Worm (Caenorhabditis elegans) whole organism, early embryonic: ENCODE measurements around the gene hlh-32.
A peak's percentile ranks its signal among the peaks of the same experiment; 100 is the strongest.

ENCODE experiments used
- B0310.2 ChIP-seq: sonication (generic microtip); optimal IDR thresholded peaks from 2 replicates; lab custom pipeline; 2016; ENCODE audit warnings: mild to moderate bottlenecking, missing genetic modification characterization, missing compliant biosample characterization
- F13C5.2 ChIP-seq: sonication (generic microtip); optimal IDR thresholded peaks from 2 replicates; lab custom pipeline; 2017; ENCODE audit warnings: mild to moderate bottlenecking, missing genetic modification characterization, inconsistent platforms, missing compliant biosample characterization
- aly-1 ChIP-seq: sonication (generic microtip); optimal IDR thresholded peaks from 2 replicates; lab custom pipeline; 2016; ENCODE audit warnings: missing genetic modification characterization, missing compliant biosample characterization
- ama-1 ChIP-seq: fragments of 150-350 bp; optimal IDR thresholded peaks from 2 replicates; lab custom pipeline; 2014
- ceh-13 ChIP-seq: fragments of 200-800 bp; sonication (Bioruptor generic); optimal IDR thresholded peaks from 2 replicates; lab custom pipeline; 2018; ENCODE audit warnings: mild to moderate bottlenecking, missing genetic modification characterization, missing compliant biosample characterization
- ceh-36 ChIP-seq: sonication (generic microtip); optimal IDR thresholded peaks from 2 replicates; lab custom pipeline; 2016; ENCODE audit warnings: missing genetic modification characterization, inconsistent platforms, missing compliant biosample characterization
- ets-7 ChIP-seq: sonication (generic microtip); optimal IDR thresholded peaks from 2 replicates; lab custom pipeline; 2016; ENCODE audit warnings: missing genotype, missing genetic modification characterization, missing compliant biosample characterization
- flt-1 ChIP-seq: fragments of 200-800 bp; sonication (Bioruptor generic); IDR thresholded peaks from 2 replicates; pipeline ENCODE4 v1.3.6; 2022; ENCODE audit warnings: missing genetic modification characterization, missing compliant biosample characterization
- hmbx-1 ChIP-seq: sonication (generic microtip); optimal IDR thresholded peaks from 2 replicates; lab custom pipeline; 2016; ENCODE audit warnings: mild to moderate bottlenecking, missing genetic modification characterization, missing compliant biosample characterization
- hmg-4 ChIP-seq: fragments of 200-800 bp; sonication (Bioruptor generic); optimal IDR thresholded peaks from 2 replicates; lab custom pipeline; 2018; ENCODE audit warnings: mild to moderate bottlenecking, missing genetic modification characterization, missing compliant biosample characterization
- hnd-1 ChIP-seq: sonication (generic microtip); optimal IDR thresholded peaks from 2 replicates; lab custom pipeline; 2016; ENCODE audit warnings: missing genetic modification characterization, missing compliant biosample characterization
- pes-1 ChIP-seq: fragments of 200-800 bp; sonication (Bioruptor generic); IDR thresholded peaks from 2 replicates; pipeline ENCODE4 v1.3.6; 2022; ENCODE audit warnings: missing genetic modification reagents, missing genetic modification characterization, missing compliant biosample characterization
- scrt-1 ChIP-seq: fragments of 200-800 bp; sonication (Bioruptor generic); IDR thresholded peaks from 2 replicates; pipeline ENCODE4 v1.3.6; 2022; ENCODE audit warnings: missing genetic modification characterization, missing compliant biosample characterization
- sea-1 ChIP-seq: fragments of 200-800 bp; sonication (Bioruptor generic); conservative IDR thresholded peaks from 2 replicates; pipeline ENCODE4 v1.3.6; 2022; ENCODE audit warnings: missing genetic modification characterization, missing compliant biosample characterization
- tbx-11 ChIP-seq: fragments of 200-800 bp; sonication (Bioruptor generic); IDR thresholded peaks from 2 replicates; pipeline ENCODE4 v1.3.6; 2022; ENCODE audit warnings: missing genetic modification characterization, missing compliant biosample characterization
- tbx-37 ChIP-seq: fragments of 200-800 bp; sonication (Bioruptor generic); conservative IDR thresholded peaks from 2 replicates; pipeline ENCODE4 v1.3.6; 2022; ENCODE audit warnings: missing genetic modification reagents, missing genetic modification characterization, missing compliant biosample characterization
- tra-4 ChIP-seq: sonication (generic microtip); optimal IDR thresholded peaks from 2 replicates; lab custom pipeline; 2017; ENCODE audit warnings: missing genetic modification characterization, missing compliant biosample characterization

The hlh-32 gene

ce11 chrIV:16147055-16147454 is 14.8 kb downstream of the hlh-32 start, which contains the start of gene Y105C5B.25:
Y105C5B.25 (minus strand) TSS chrIV:16147155.
- TF ChIP-seq sea-1, result no peak
- no peak for TF ChIP-seq F13C5.2 (tag; lab: Kevin White, UChicago)
- no peak for TF ChIP-seq tra-4 (tag; lab: Kevin White, UChicago)
- no peak for TF ChIP-seq ama-1 (lab: Kevin White, UChicago)
- TF ChIP-seq ceh-36 (tag; lab: Kevin White, UChicago), result no peak
- TF ChIP-seq hmg-4 (GFP tag; lab: Kevin White, UChicago), result no peak

DNA sequence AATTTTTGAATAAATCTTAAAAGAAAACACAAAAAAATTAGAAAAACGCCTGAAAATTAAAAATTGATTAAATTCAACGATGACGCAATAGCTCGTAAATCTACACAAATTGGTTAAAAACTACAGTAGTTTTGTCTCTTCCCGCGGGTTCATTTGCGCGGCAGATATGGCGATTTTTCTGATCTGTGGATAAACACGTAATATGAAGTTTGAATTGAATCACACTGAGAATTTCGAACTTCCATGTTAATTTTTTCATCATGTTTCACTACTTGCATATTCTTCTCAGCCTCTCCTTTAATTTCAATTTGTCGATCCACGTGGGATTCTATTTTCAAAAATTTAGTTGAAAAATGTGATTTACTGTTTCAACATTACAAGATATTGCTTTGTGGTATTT is 35.1 kb downstream of the hlh-32 start:
- TF ChIP-seq sea-1, result 0 out of 2 replicates have a peak, but pooled peaks have one; percentile 27

DNA sequence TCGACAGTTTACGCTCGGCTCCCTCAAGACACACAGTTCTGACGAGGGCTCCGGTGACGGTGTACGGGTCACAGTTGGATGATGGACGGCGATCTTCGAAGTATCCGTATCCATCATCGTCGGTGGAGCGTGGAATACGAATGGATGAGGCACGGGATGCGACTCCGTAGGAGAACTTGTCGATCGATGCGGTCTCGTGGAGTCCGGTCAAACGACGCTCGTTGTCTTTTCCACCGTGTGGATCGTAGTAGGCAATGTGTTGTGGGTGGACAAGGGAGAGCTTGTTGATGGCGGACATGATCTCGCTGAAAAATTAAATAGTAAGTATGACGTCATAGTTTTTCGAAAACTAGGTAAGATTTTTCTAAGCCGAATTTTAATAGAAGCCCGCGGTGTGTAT is 35.7 kb downstream of the hlh-32 start:
- TF ChIP-seq hmbx-1 (no peak), hnd-1 (tag; lab: Kevin White, UChicago) (no peak), tbx-37 (GFP tag; lab: Robert Waterston, UW) (no peak), B0310.2 (tag; lab: Kevin White, UChicago) (no peak), hmg-4 (GFP tag; lab: Kevin White, UChicago) (no peak), pes-1 (GFP tag; lab: Robert Waterston, UW) (no peak), F13C5.2 (tag; lab: Kevin White, UChicago) (no peak), flt-1 (no peak), aly-1 (no peak), ets-7 (no peak), tra-4 (tag; lab: Kevin White, UChicago) (no peak), sea-1 (no peak), ceh-36 (tag; lab: Kevin White, UChicago) (no peak), ceh-13 (GFP tag; lab: Kevin White, UChicago) (no peak), tbx-11 (GFP tag; lab: Robert Waterston, UW) (no peak), scrt-1 (GFP tag; lab: Robert Waterston, UW) (no peak), ama-1 (lab: Kevin White, UChicago) (no peak)

- TF ChIP-seq ets-7 (no peak), pes-1 (GFP tag; lab: Robert Waterston, UW) (peak; percentile 53)
These were observed 36.6 kb downstream of the hlh-32 start for ce11 chrIV:16168702-16169440.

DNA sequence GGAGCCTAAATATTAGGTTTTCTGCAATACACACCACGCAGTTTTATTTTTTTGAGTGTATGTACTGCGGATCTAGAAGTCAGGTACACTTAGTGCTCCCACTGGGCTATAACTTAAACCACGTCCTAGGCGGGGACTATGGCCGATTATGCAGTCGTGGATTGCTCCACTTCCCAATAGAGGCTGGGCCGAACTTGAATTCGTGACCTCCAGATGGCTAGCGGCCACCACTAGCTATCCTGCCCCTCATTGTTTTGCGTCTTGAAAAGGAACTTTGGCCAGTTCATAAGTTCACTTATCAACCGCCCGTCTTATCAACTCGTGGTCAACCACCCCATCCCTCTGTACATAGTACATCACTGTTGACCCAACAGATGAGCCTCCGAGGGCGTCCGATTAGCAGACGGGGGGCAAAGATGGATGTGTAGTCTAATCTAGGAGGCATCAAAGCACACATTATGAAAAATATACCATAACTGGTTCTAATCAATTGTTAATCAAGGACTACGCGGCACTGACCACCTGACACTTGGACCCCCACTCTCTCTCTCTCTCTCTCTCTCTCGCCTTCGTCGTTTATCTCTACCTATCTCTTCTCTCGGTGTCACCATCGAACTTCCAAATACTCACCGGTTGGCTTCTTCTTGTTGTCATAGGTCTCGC is 37.3 kb downstream of the hlh-32 start:
- TF ChIP-seq hmg-4 (GFP tag; lab: Kevin White, UChicago) (no peak), B0310.2 (tag; lab: Kevin White, UChicago) (peak; percentile 46), hnd-1 (tag; lab: Kevin White, UChicago) (no peak), tbx-11 (GFP tag; lab: Robert Waterston, UW) (no peak), scrt-1 (GFP tag; lab: Robert Waterston, UW) (0 out of 2 replicates have a peak, but pooled peaks have one; percentile 22), ets-7 (no peak), sea-1 (no peak), pes-1 (GFP tag; lab: Robert Waterston, UW) (no peak)

DNA sequence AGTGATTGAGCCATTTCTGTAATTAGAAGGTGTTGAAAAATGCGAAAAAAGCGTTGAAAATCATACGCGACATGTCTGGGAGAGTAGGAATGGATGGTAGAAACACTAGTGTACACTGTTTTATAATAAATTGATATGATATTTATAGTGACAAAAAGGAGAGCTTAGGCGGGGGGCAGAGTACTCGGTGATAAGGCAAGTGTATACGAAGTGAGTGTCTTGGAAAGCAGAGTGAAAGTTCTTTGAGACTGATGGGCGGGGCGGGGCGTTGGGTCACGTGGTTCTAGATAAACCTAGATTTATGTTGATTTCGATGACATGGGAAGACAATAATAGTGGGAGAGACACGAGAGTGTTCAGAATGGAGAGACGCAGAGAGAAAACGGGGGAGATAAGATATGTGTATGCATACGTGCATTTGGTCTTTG is 38.4 kb downstream of the hlh-32 start, which contains the start of gene gln-3:
Gene gln-3 (minus strand): TSS at position 73 of the 428 bp plus-strand sequence.
- TF ChIP-seq ceh-36 (tag; lab: Kevin White, UChicago) (no peak), B0310.2 (tag; lab: Kevin White, UChicago) (no peak), tra-4 (tag; lab: Kevin White, UChicago) (no peak)

- no peak for TF ChIP-seq ets-7
- no peak for TF ChIP-seq hnd-1 (tag; lab: Kevin White, UChicago)
- no peak for TF ChIP-seq hmg-4 (GFP tag; lab: Kevin White, UChicago)
- no peak for TF ChIP-seq pes-1 (GFP tag; lab: Robert Waterston, UW)
- TF ChIP-seq sea-1, result no peak
- no peak for TF ChIP-seq F13C5.2 (tag; lab: Kevin White, UChicago)
- no peak for TF ChIP-seq hmbx-1
- no peak for TF ChIP-seq flt-1
- TF ChIP-seq tbx-37 (GFP tag; lab: Robert Waterston, UW), result no peak
- no peak for TF ChIP-seq tbx-11 (GFP tag; lab: Robert Waterston, UW)
- TF ChIP-seq scrt-1 (GFP tag; lab: Robert Waterston, UW), result no peak
- TF ChIP-seq ceh-13 (GFP tag; lab: Kevin White, UChicago), result no peak
- TF ChIP-seq tra-4 (tag; lab: Kevin White, UChicago), result no peak
- no peak for TF ChIP-seq ama-1 (lab: Kevin White, UChicago)
- no peak for TF ChIP-seq aly-1
- TF ChIP-seq ceh-36 (tag; lab: Kevin White, UChicago), result no peak
- TF ChIP-seq B0310.2 (tag; lab: Kevin White, UChicago), result no peak
These were observed 39.1 kb downstream of the hlh-32 start for ce11 chrIV:16171326-16171725.

DNA sequence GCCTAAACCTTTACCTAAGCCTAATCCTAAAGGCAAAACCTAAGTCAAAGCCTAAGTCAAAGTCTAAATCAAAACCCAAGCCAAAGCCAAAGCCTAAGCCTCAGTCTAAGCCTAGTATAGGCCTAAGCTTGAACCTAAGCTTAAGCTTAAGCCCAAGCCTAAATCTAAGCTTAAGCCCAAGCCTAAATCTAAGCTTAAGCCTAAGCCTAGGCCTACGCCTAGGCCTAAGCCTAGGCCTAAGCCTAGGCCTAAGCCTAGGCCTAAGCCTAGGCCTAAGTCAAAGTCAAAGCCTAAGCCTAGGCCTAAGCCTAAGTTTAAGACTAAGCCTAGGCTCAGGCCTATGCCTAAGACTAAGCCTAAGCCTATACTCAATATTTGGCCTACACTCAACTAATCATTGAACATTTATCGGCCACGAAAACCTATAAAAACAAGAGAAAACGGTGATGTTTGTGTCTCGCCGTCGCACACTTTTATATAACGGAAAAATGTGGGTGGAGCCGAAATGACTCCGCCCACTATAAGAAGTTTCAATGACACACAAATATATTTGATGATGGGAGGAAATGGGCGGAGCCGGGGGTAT is 40.6 kb downstream of the hlh-32 start:
- no peak for TF ChIP-seq hmg-4 (GFP tag; lab: Kevin White, UChicago)
- peak; percentile 80 for TF ChIP-seq ceh-36 (tag; lab: Kevin White, UChicago)
- TF ChIP-seq B0310.2 (tag; lab: Kevin White, UChicago), result no peak
